Worm (Caenorhabditis elegans) whole organism, midembryonic: Measurements from ENCODE around the gene nol-10.
A peak's percentile ranks its signal among the peaks of the same experiment; 100 is the strongest.

Experiments used
- T22C8.4 ChIP-seq: fragments of 200-800 bp; sonication (Bioruptor generic); IDR thresholded peaks from 2 replicates; pipeline ENCODE4 v1.3.6; 2022; ENCODE audit warnings: missing genetic modification characterization, missing compliant biosample characterization
- cog-1 ChIP-seq: sonication (generic microtip); optimal IDR thresholded peaks from 2 replicates; lab custom pipeline; 2016; ENCODE audit warnings: missing genetic modification characterization, missing compliant biosample characterization
- flt-1 ChIP-seq: fragments of 200-800 bp; sonication (Bioruptor generic); IDR thresholded peaks from 2 replicates; pipeline ENCODE4 v1.3.6; 2022; ENCODE audit warnings: missing genetic modification characterization, missing compliant biosample characterization
- klf-2 ChIP-seq: fragments of 200-800 bp; sonication (Bioruptor generic); conservative IDR thresholded peaks from 2 replicates; pipeline ENCODE4 v1.3.6; 2022; ENCODE audit warnings: missing genetic modification reagents, missing genetic modification characterization, missing compliant biosample characterization
- med-1 ChIP-seq: sonication (generic microtip); optimal IDR thresholded peaks from 2 replicates; lab custom pipeline; 2017; ENCODE audit warnings: missing genetic modification characterization, mild to moderate bottlenecking, missing compliant biosample characterization, antibody characterized with exemption, missing genetic modification reagents; ENCODE audit not compliant: insufficient read depth
- ref-1 ChIP-seq: fragments of 200-800 bp; sonication (Bioruptor generic); conservative IDR thresholded peaks from 2 replicates; pipeline ENCODE4 v1.3.6; 2022; ENCODE audit warnings: missing genetic modification reagents, missing genetic modification characterization, missing compliant biosample characterization
- tab-1 ChIP-seq: fragments of 200-800 bp; sonication (Bioruptor generic); IDR thresholded peaks from 2 replicates; pipeline ENCODE4 v1.3.6; 2022; ENCODE audit warnings: missing genetic modification characterization, missing compliant biosample characterization
- ztf-23 ChIP-seq: fragments of 200-800 bp; sonication (Bioruptor generic); IDR thresholded peaks from 2 replicates; pipeline ENCODE4 v1.3.6; 2022; ENCODE audit warnings: missing genetic modification reagents, missing genetic modification characterization, missing compliant biosample characterization
- ztf-29 ChIP-seq: fragments of 200-800 bp; sonication (Bioruptor generic); IDR thresholded peaks from 2 replicates; pipeline ENCODE4 v1.3.6; 2022; ENCODE audit warnings: missing genetic modification reagents, missing genetic modification characterization, missing compliant biosample characterization

The nol-10 gene

ce11 chrIV:7580062-7580614, at the start of gene nol-10, which contains the start of gene cec-5:
TSS of gene nol-10 (plus strand) at chrIV:7580597.
TSS of gene cec-5 (minus strand) at chrIV:7580112.
- TF ChIP-seq flt-1 (GFP tag; lab: Robert Waterston, UW) (peak; percentile 45; the same call in 1 of the 2 replicates), T22C8.4 (no peak), cog-1 (tag; lab: Kevin White, UChicago) (peak; percentile 70)

DNA sequence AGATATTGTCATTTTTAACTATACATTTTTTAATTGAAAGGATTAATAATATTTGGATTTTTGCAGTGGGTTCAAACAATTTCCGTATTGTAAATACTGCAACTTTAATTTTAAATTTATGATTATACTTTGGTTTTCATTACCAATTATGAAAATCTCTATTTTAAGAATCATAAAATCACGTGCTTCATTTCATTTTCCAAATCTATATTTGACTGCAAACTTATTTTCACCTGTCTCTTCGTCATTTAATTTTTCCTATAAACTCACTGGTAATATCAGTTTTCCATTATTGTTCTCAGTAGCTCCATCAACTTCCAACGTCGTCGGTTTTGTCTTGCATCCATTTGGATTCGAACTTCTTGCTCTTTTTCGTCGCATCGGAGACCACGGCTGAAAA, 48.0 kb upstream of the nol-10 start, which contains the start of gene R05G6.1:
Gene R05G6.1 (plus strand): TSS at position 301 of the 400 bp plus-strand sequence.
- TF ChIP-seq tab-1 (GFP tag; lab: Robert Waterston, UW) (no peak), T22C8.4 (no peak), cog-1 (tag; lab: Kevin White, UChicago) (no peak), ztf-23 (GFP tag; lab: Robert Waterston, UW) (no peak), flt-1 (GFP tag; lab: Robert Waterston, UW) (no peak), med-1 (GFP tag; lab: Kevin White, UChicago) (no peak), klf-2 (no peak), ztf-29 (GFP tag; lab: Robert Waterston, UW) (no peak), ref-1 (GFP tag; lab: Robert Waterston, UW) (no peak)

- TF ChIP-seq med-1 (GFP tag; lab: Kevin White, UChicago) (no peak), T22C8.4 (no peak), ztf-29 (GFP tag; lab: Robert Waterston, UW) (no peak), tab-1 (GFP tag; lab: Robert Waterston, UW) (no peak), flt-1 (GFP tag; lab: Robert Waterston, UW) (no peak)
These were observed 37.9 kb upstream of the nol-10 start, which contains the start of gene R05G6.10 for ce11 chrIV:7542485-7543001. TSS of gene R05G6.10 (minus strand) at chrIV:7542535.

DNA sequence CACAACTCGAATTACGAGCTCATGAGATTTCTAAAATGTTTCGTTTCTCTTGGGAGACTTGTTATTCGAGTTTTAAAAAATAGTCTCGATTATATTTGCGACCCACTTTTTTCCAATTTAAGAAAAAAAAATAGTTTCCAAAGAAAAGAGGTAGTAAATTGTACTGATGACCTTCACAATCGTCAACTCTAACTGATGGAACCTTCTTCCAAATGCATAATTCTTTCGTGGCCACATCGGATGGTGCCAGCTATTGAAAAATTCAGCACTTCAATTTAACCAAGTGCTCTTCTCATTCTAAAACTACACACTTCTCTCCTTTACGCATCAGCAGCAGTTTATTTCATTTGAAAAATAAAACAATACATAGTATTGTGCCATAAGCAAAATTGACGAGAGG, 36.7 kb upstream of the nol-10 start:
- TF ChIP-seq T22C8.4 (no peak), tab-1 (GFP tag; lab: Robert Waterston, UW) (no peak), ztf-23 (GFP tag; lab: Robert Waterston, UW) (no peak), klf-2 (no peak), ztf-29 (GFP tag; lab: Robert Waterston, UW) (no peak), med-1 (GFP tag; lab: Kevin White, UChicago) (no peak)

- TF ChIP-seq ztf-23 (GFP tag; lab: Robert Waterston, UW) (no peak), ztf-29 (GFP tag; lab: Robert Waterston, UW) (no peak), cog-1 (tag; lab: Kevin White, UChicago) (no peak), med-1 (GFP tag; lab: Kevin White, UChicago) (no peak), klf-2 (no peak), tab-1 (GFP tag; lab: Robert Waterston, UW) (no peak), ref-1 (GFP tag; lab: Robert Waterston, UW) (no peak), T22C8.4 (no peak), flt-1 (GFP tag; lab: Robert Waterston, UW) (no peak)
These were observed 32.4 kb upstream of the nol-10 start, which contains the start of the genes cdd-2 and oef-1 for ce11 chrIV:7547843-7548578. TSS of gene cdd-2 (minus strand) at chrIV:7547893. TSS of gene oef-1 (plus strand) at chrIV:7548417.

DNA sequence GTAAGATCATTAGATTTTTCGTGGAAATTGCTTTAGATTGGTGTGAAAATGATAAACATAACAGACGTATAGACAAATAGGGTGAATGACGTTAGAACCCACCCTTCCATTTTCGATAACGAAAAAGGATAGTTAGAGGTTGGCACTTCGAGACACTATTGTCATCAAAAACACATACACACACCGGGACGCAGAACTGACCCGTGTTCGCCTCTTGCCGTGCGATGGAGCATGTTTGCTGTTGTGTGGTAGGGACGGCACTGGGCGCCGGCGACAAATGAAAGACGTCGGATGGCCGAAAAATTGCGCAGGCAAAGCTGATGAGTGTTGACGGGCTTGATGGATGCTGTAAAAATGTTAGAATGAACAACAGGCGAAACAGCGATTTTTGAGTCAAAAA, 30.6 kb upstream of the nol-10 start:
- TF ChIP-seq T22C8.4 (no peak), ztf-29 (GFP tag; lab: Robert Waterston, UW) (no peak), med-1 (GFP tag; lab: Kevin White, UChicago) (no peak), flt-1 (GFP tag; lab: Robert Waterston, UW) (no peak), ztf-23 (GFP tag; lab: Robert Waterston, UW) (no peak)

ce11 chrIV:7550445-7550844, 30.0 kb upstream of the nol-10 start, which contains the start of gene pam-1:
TSS of gene pam-1 (minus strand) at chrIV:7550812.
- TF ChIP-seq klf-2 (no peak), ztf-23 (GFP tag; lab: Robert Waterston, UW) (no peak), flt-1 (GFP tag; lab: Robert Waterston, UW) (no peak), tab-1 (GFP tag; lab: Robert Waterston, UW) (no peak), T22C8.4 (no peak), cog-1 (tag; lab: Kevin White, UChicago) (no peak), ztf-29 (GFP tag; lab: Robert Waterston, UW) (no peak), ref-1 (GFP tag; lab: Robert Waterston, UW) (no peak)

DNA sequence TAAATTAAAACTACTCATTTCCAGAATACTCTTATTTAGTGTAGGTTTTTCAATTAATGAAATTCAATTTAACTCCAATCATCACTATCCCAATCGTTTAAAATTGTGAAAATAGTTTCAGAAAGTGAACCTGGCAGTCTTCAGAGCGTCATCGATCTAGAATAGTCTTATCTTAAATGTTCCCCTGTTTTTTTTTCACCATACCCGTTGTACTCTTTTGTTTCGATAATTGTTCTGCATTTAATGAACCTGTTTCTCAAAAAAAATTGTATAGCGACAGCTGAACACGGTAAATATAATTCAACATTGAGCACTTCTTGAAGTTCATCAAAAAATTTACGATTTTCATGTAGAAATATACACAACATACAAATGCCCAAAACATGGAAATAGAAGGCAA, 29.1 kb upstream of the nol-10 start:
- TF ChIP-seq cog-1 (tag; lab: Kevin White, UChicago) (no peak), T22C8.4 (no peak), flt-1 (GFP tag; lab: Robert Waterston, UW) (no peak)

ce11 chrIV:7552100-7552499, 28.3 kb upstream of the nol-10 start:
- TF ChIP-seq ref-1 (GFP tag; lab: Robert Waterston, UW) (no peak), flt-1 (GFP tag; lab: Robert Waterston, UW) (no peak), cog-1 (tag; lab: Kevin White, UChicago) (no peak), klf-2 (no peak), ztf-23 (GFP tag; lab: Robert Waterston, UW) (no peak), tab-1 (GFP tag; lab: Robert Waterston, UW) (no peak), T22C8.4 (no peak), ztf-29 (GFP tag; lab: Robert Waterston, UW) (no peak), med-1 (GFP tag; lab: Kevin White, UChicago) (no peak)
